Fruit fly (Drosophila melanogaster) Kc167 (cell line): Measurements from ENCODE around the gene cnc.

Experiments used
- Myc ChIP-seq: fragments of >200 bp; optimal IDR thresholded peaks from 2 replicates; lab custom pipeline; 2017; ENCODE audit warnings: missing external identifiers
- insv ChIP-seq: fragments of >200 bp; optimal IDR thresholded peaks from 3 replicates; lab custom pipeline; 2018; ENCODE audit warnings: missing external identifiers
- psq ChIP-seq: fragments of >200 bp; optimal IDR thresholded peaks from 2 replicates; lab custom pipeline; 2017; ENCODE audit warnings: missing external identifiers

dm6 chr3R:23215434-23215730 lies 11.1 kb downstream of the cnc start:
- TF ChIP-seq insv (no peak), psq (lab: Kevin White, UChicago) (no peak), Myc (lab: Kevin White, UChicago) (no peak)
